Worm (Caenorhabditis elegans) whole organism, L1 larva: ENCODE results near the gene C08F1.10.

Source experiments
- ama-1 ChIP-seq: fragments of 150-350 bp; optimal IDR thresholded peaks from 2 replicates; lab custom pipeline; 2014
- ceh-82 ChIP-seq, 3 experiments: fragments of 150-350 bp in 1 of 3; sonication (generic microtip) in 2 of 3; optimal IDR thresholded peaks; 2 replicates each; lab custom pipeline; 2014 to 2017; ENCODE audit warnings: missing biosample characterization in 3 of 3, missing genetic modification characterization in 3 of 3
- lir-3 ChIP-seq: sonication (generic microtip); optimal IDR thresholded peaks from 2 replicates; lab custom pipeline; 2016; ENCODE audit warnings: mild to moderate bottlenecking, missing genetic modification characterization, moderate library complexity, missing compliant biosample characterization; ENCODE audit not compliant: poor library complexity
- ztf-4 ChIP-seq: fragments of 150-350 bp; optimal IDR thresholded peaks from 2 replicates; lab custom pipeline; 2014; ENCODE audit warnings: missing biosample characterization, missing genetic modification characterization

DNA sequence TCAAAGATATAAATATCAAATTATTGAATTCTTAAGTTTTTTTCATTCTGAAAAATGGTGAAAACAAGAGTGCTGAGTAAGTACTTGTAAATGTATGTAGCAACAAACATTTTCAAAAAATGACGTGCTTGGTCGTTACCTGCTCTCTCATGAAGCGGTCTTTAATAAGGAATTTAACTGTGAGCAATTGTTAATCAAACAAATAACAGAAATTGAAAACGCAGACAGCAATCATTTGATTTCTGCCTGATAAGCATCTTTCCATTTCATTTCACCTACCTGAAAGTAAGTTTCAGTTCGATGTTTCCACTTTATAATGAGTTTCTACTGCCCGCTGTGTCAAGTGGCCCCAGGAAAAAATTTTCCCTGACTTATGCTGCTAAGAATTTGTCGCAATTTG is 23.0 kb downstream of the C08F1.10 start, which contains the start of gene math-28:
- TF ChIP-seq ztf-4 (tag; lab: Kevin White, UChicago) (no peak), lir-3 (no peak), ceh-82 (tag; optimal IDR thresholded peaks at IDR 0.05; lab: Kevin White, UChicago) (no peak), ama-1 (lab: Kevin White, UChicago) (no peak)
